Worm (Caenorhabditis elegans) whole organism, L2 larva: ENCODE data around the gene srr-8.

Experiments
- C34F6.9 ChIP-seq: fragments of 150-350 bp; optimal IDR thresholded peaks from 2 replicates; lab custom pipeline; 2014; ENCODE audit warnings: missing biosample characterization, missing genetic modification characterization
- F13H6.1 ChIP-seq: sonication (generic microtip); optimal IDR thresholded peaks from 2 replicates; lab custom pipeline; 2016; ENCODE audit warnings: missing genetic modification characterization, missing compliant biosample characterization
- Y55F3AM.14 ChIP-seq: fragments of 200-800 bp; sonication (Bioruptor generic); optimal IDR thresholded peaks from 2 replicates; lab custom pipeline; 2018; ENCODE audit warnings: mild to moderate bottlenecking, missing genetic modification characterization, missing compliant biosample characterization
- ama-1 ChIP-seq: fragments of 150-350 bp; optimal IDR thresholded peaks from 2 replicates; lab custom pipeline; 2018; ENCODE audit warnings: inconsistent platforms
- ceh-16 ChIP-seq: fragments of 150-350 bp; optimal IDR thresholded peaks from 2 replicates; lab custom pipeline; 2014; ENCODE audit warnings: missing biosample characterization, missing genetic modification characterization
- ceh-82 ChIP-seq: fragments of 150-350 bp; optimal IDR thresholded peaks from 2 replicates; lab custom pipeline; 2014; ENCODE audit warnings: missing biosample characterization, missing genetic modification characterization
- crh-2 ChIP-seq: sonication (generic microtip); optimal IDR thresholded peaks from 2 replicates; lab custom pipeline; 2017; ENCODE audit warnings: missing biosample characterization, missing genetic modification characterization
- dmd-4 ChIP-seq: sonication (generic microtip); optimal IDR thresholded peaks from 2 replicates; lab custom pipeline; 2017; ENCODE audit warnings: missing biosample characterization, missing genetic modification characterization
- elt-1 ChIP-seq: fragments of 150-350 bp; optimal IDR thresholded peaks from 2 replicates; lab custom pipeline; 2014; ENCODE audit warnings: missing biosample characterization, missing genetic modification characterization
- elt-3 ChIP-seq: sonication (generic microtip); optimal IDR thresholded peaks from 2 replicates; lab custom pipeline; 2017; ENCODE audit warnings: missing biosample characterization, missing genetic modification characterization
- fos-1 ChIP-seq: fragments of 150-350 bp; optimal IDR thresholded peaks from 2 replicates; lab custom pipeline; 2014; ENCODE audit warnings: missing biosample characterization, missing genetic modification characterization
- gmeb-1 ChIP-seq: fragments of 150-350 bp; optimal IDR thresholded peaks from 2 replicates; lab custom pipeline; 2014; ENCODE audit warnings: missing biosample characterization, missing genetic modification characterization
- lin-11 ChIP-seq: fragments of 150-350 bp; sonication (generic microtip); optimal IDR thresholded peaks from 2 replicates; lab custom pipeline; 2014; ENCODE audit warnings: missing biosample characterization, missing genetic modification characterization, inconsistent platforms, mixed read lengths
- lin-39 ChIP-seq: fragments of 150-350 bp; optimal IDR thresholded peaks from 2 replicates; lab custom pipeline; 2014; ENCODE audit warnings: missing biosample characterization, missing genetic modification reagents, missing genetic modification characterization
- mbf-1 ChIP-seq: sonication (generic microtip); optimal IDR thresholded peaks from 2 replicates; lab custom pipeline; 2017; ENCODE audit warnings: missing biosample characterization, missing genetic modification characterization
- mdl-1 ChIP-seq, 2 experiments: fragments of 150-350 bp in 1 of 2; sonication (generic microtip) in 1 of 2; optimal IDR thresholded peaks; 2 replicates each; lab custom pipeline; 2017; ENCODE audit warnings: missing biosample characterization in 2 of 2, missing genetic modification characterization in 2 of 2
- nhr-11 ChIP-seq: fragments of 150-350 bp; optimal IDR thresholded peaks from 2 replicates; lab custom pipeline; 2014; ENCODE audit warnings: missing biosample characterization, missing genetic modification characterization
- nhr-12 ChIP-seq: fragments of 150-350 bp; optimal IDR thresholded peaks from 2 replicates; lab custom pipeline; 2014; ENCODE audit warnings: missing biosample characterization, missing genetic modification characterization
- nhr-21 ChIP-seq: fragments of 150-350 bp; optimal IDR thresholded peaks from 2 replicates; lab custom pipeline; 2014; ENCODE audit warnings: missing biosample characterization, missing genetic modification characterization
- nhr-23 ChIP-seq: fragments of 150-350 bp; optimal IDR thresholded peaks from 2 replicates; lab custom pipeline; 2014; ENCODE audit warnings: missing biosample characterization, missing genetic modification reagents, missing genetic modification characterization
- nhr-237 ChIP-seq: fragments of 150-350 bp; optimal IDR thresholded peaks from 2 replicates; lab custom pipeline; 2014; ENCODE audit warnings: missing biosample characterization, missing genetic modification characterization
- nhr-6 ChIP-seq: fragments of 150-350 bp; optimal IDR thresholded peaks from 2 replicates; lab custom pipeline; 2014; ENCODE audit warnings: missing biosample characterization, missing genetic modification characterization
- peb-1 ChIP-seq: fragments of 150-350 bp; optimal IDR thresholded peaks from 2 replicates; lab custom pipeline; 2014; ENCODE audit warnings: missing biosample characterization, missing genetic modification characterization
- sem-4 ChIP-seq: fragments of 150-350 bp; optimal IDR thresholded peaks from 2 replicates; lab custom pipeline; 2014; ENCODE audit warnings: missing biosample characterization, missing genetic modification reagents, missing genetic modification characterization
- skn-1 ChIP-seq: sonication (generic microtip); optimal IDR thresholded peaks from 2 replicates; lab custom pipeline; 2017; ENCODE audit warnings: missing biosample characterization, missing genetic modification characterization
- sma-3 ChIP-seq: sonication (generic microtip); optimal IDR thresholded peaks from 2 replicates; lab custom pipeline; 2016; ENCODE audit warnings: missing genetic modification reagents, missing genetic modification characterization, missing compliant biosample characterization
- sma-9 ChIP-seq, 2 experiments: fragments of 150-350 bp in 1 of 2; sonication (generic microtip) in 1 of 2; optimal IDR thresholded peaks; 2 replicates each; lab custom pipeline; 2014 to 2016; ENCODE audit warnings: missing genetic modification characterization in 2 of 2, mild to moderate bottlenecking in 1 of 2, missing biosample characterization in 1 of 2, missing compliant biosample characterization in 1 of 2, missing genetic modification reagents in 1 of 2, moderate library complexity in 1 of 2
- unc-39 ChIP-seq: fragments of 150-350 bp; optimal IDR thresholded peaks from 2 replicates; lab custom pipeline; 2014; ENCODE audit warnings: missing biosample characterization, missing genetic modification characterization
- unc-55 ChIP-seq: fragments of 150-350 bp; sonication (generic microtip); optimal IDR thresholded peaks from 3 replicates; lab custom pipeline; 2014; ENCODE audit warnings: missing biosample characterization, missing genetic modification reagents, missing genetic modification characterization
- ztf-1 ChIP-seq: fragments of 200-800 bp; sonication (Bioruptor generic); conservative IDR thresholded peaks from 2 replicates; pipeline ENCODE4 v1.3.6; 2022; ENCODE audit warnings: missing genetic modification characterization, missing compliant biosample characterization
- ztf-4 ChIP-seq: fragments of 150-350 bp; optimal IDR thresholded peaks from 2 replicates; lab custom pipeline; 2014; ENCODE audit warnings: missing biosample characterization, missing genetic modification characterization

The srr-8 gene

ce11 chrV:5018810-5019274 lies 17.4 kb downstream of the srr-8 start, which contains the start of gene srr-4:
srr-4 (plus strand) TSS chrV:5019224.
- TF ChIP-seq ama-1 (lab: Kevin White, UChicago): no peak
- TF ChIP-seq unc-39 (tag; lab: Kevin White, UChicago): no peak
- no peak for TF ChIP-seq nhr-21 (tag; lab: Kevin White, UChicago)
- peak; percentile 39 for TF ChIP-seq skn-1 (tag; lab: Kevin White, UChicago)
- no peak for TF ChIP-seq nhr-6
- TF ChIP-seq mbf-1 (tag; lab: Kevin White, UChicago): no peak
- TF ChIP-seq fos-1 (tag; lab: Kevin White, UChicago): peak; percentile 66
- TF ChIP-seq sma-9 (GFP tag; optimal IDR thresholded peaks at IDR 0.05; lab: Kevin White, UChicago): peak; percentile 18
- TF ChIP-seq sma-9 (tag; optimal IDR thresholded peaks at IDR 0.05; lab: Kevin White, UChicago): no peak

ce11 chrV:5023355-5023754 lies 21.9 kb downstream of the srr-8 start:
- TF ChIP-seq elt-3 (tag; lab: Kevin White, UChicago): no peak
- TF ChIP-seq nhr-237 (tag; lab: Kevin White, UChicago): no peak
- TF ChIP-seq fos-1 (tag; lab: Kevin White, UChicago): no peak
- no peak for TF ChIP-seq nhr-21 (tag; lab: Kevin White, UChicago)
- no peak for TF ChIP-seq sma-3 (GFP tag; lab: Kevin White, UChicago)
- TF ChIP-seq sma-9 (GFP tag; optimal IDR thresholded peaks at IDR 0.05; lab: Kevin White, UChicago): no peak
- no peak for TF ChIP-seq sma-9 (tag; optimal IDR thresholded peaks at IDR 0.05; lab: Kevin White, UChicago)
- TF ChIP-seq nhr-11 (tag; lab: Kevin White, UChicago): no peak
- no peak for TF ChIP-seq ceh-16 (tag; lab: Kevin White, UChicago)
- TF ChIP-seq elt-1 (tag; lab: Kevin White, UChicago): no peak
- TF ChIP-seq crh-2 (tag; lab: Kevin White, UChicago): no peak
- no peak for TF ChIP-seq ama-1 (lab: Kevin White, UChicago)
- no peak for TF ChIP-seq lin-11 (tag; lab: Kevin White, UChicago)
- no peak for TF ChIP-seq peb-1 (tag; lab: Kevin White, UChicago)
- no peak for TF ChIP-seq dmd-4
- TF ChIP-seq C34F6.9 (tag; lab: Kevin White, UChicago): no peak
- no peak for TF ChIP-seq nhr-12 (tag; lab: Kevin White, UChicago)
- TF ChIP-seq ceh-82: no peak
- no peak for TF ChIP-seq mdl-1 (tag; optimal IDR thresholded peaks at IDR 0.05; lab: Kevin White, UChicago)
- no peak for TF ChIP-seq unc-55 (GFP tag; lab: Kevin White, UChicago)
- TF ChIP-seq ztf-4 (tag; lab: Kevin White, UChicago): no peak

DNA sequence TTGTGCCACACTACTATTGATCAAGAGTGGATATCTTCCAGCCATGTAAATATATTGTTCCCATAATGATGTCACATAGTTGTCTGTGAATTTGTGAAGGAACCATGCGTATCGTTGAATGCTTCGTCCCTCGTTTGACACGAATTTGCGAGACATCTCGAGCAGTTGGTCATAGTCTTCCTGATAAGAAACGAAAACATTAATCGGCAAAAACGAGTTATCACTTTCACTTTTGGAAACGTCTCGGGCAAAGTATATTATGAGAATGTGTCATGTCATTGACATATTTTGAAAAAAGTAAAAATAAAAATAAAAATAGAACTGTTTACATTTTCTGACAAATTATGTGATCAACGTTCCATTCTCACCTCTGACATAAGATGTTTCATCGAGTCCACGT lies 25.0 kb downstream of the srr-8 start:
- TF ChIP-seq sem-4 (tag; lab: Kevin White, UChicago) (no peak), fos-1 (tag; lab: Kevin White, UChicago) (peak; percentile 92), sma-9 (GFP tag; optimal IDR thresholded peaks at IDR 0.05; lab: Kevin White, UChicago) (peak; percentile 5), sma-9 (tag; optimal IDR thresholded peaks at IDR 0.05; lab: Kevin White, UChicago) (no peak), crh-2 (tag; lab: Kevin White, UChicago) (peak; percentile 44), F13H6.1 (peak; percentile 22), Y55F3AM.14 (peak; percentile 11), ztf-1 (GFP tag; lab: Robert Waterston, UW) (no peak)

DNA sequence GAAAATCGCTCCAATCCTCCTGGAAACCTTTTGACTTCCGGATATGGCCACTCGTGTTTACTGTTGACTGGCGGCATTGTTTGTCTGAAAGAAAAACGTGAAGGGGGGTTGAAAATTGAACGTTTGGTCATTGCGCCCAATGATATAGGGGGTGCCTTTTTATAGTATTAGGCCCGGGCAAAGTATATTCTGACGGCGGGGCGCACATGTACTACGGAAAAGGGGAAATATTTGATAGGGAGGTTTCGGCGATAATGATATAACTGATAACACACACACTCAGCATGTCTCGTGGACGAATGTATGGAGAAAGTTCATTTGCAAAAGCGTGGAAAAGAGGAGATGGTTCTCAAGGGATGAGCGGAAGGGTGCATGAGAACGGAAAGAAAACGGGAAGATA lies 26.2 kb downstream of the srr-8 start, which contains the start of gene cpt-4:
Gene cpt-4, minus strand, starts transcription at position 84 of the 400 bp plus-strand sequence.
- TF ChIP-seq nhr-21 (tag; lab: Kevin White, UChicago) (peak; percentile 10), Y55F3AM.14 (peak; percentile 58), nhr-6 (no peak), nhr-23 (tag; lab: Kevin White, UChicago) (no peak), mdl-1 (tag; optimal IDR thresholded peaks at IDR 0.05; lab: Kevin White, UChicago) (peak; percentile 10 to 24), fos-1 (tag; lab: Kevin White, UChicago) (peak; percentile 92), unc-39 (tag; lab: Kevin White, UChicago) (no peak), lin-39 (no peak), elt-3 (tag; lab: Kevin White, UChicago) (no peak), ama-1 (lab: Kevin White, UChicago) (no peak), F13H6.1 (peak; percentile 25), sma-9 (GFP tag; optimal IDR thresholded peaks at IDR 0.05; lab: Kevin White, UChicago) (peak; percentile 80), sma-9 (tag; optimal IDR thresholded peaks at IDR 0.05; lab: Kevin White, UChicago) (no peak), gmeb-1 (tag; lab: Kevin White, UChicago) (no peak), crh-2 (tag; lab: Kevin White, UChicago) (peak; percentile 47), unc-55 (GFP tag; lab: Kevin White, UChicago) (no peak)

DNA sequence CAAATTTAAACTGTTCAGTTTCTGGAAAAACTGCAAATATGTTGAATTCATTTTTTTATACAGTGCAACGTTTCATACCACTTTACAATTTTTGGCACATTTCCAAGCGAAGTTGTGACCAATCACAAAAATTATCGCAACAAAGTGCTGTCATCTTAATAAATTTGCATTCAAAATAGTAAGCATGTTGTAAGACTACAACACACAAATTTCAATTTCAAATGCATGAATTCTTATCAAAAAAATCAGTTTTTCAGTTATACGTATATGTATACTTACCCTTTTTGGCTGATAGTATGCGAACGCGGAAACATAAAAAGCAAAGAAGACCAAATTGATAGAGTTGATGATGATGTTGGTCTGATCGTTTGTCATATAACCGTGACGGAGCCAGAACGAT lies 28.7 kb downstream of the srr-8 start:
- peak; percentile 44 for TF ChIP-seq crh-2 (tag; lab: Kevin White, UChicago)
- TF ChIP-seq lin-11 (tag; lab: Kevin White, UChicago): no peak
- peak; percentile 13 for TF ChIP-seq F13H6.1
- peak; percentile 29 for TF ChIP-seq sma-9 (GFP tag; optimal IDR thresholded peaks at IDR 0.05; lab: Kevin White, UChicago)
- no peak for TF ChIP-seq sma-9 (tag; optimal IDR thresholded peaks at IDR 0.05; lab: Kevin White, UChicago)
- TF ChIP-seq nhr-21 (tag; lab: Kevin White, UChicago): no peak
- no peak for TF ChIP-seq sem-4 (tag; lab: Kevin White, UChicago)
- TF ChIP-seq ztf-4 (tag; lab: Kevin White, UChicago): no peak
- peak; percentile 97 for TF ChIP-seq fos-1 (tag; lab: Kevin White, UChicago)
